Worm (Caenorhabditis elegans): ENCODE data around the gene pept-1.

Gene pept-1

ce11 chrX:6467462-6467861 lies 10.8 kb downstream of the pept-1 start, which contains the start of gene C15B12.3:
Gene C15B12.3, minus strand, starts transcription at chrX:6467562.
- TF ChIP-seq med-1 (GFP tag; optimal IDR thresholded peaks at IDR 0.05; ENCODE audit: insufficient read depth) (no peak), ztf-23 (GFP tag; IDR thresholded peaks at IDR 0.05) (no peak), T22C8.4 (GFP tag; IDR thresholded peaks at IDR 0.05) (no peak), ztf-29 (GFP tag; IDR thresholded peaks at IDR 0.05) (no peak), cog-1 (tag; optimal IDR thresholded peaks at IDR 0.05) (no peak), tab-1 (GFP tag; IDR thresholded peaks at IDR 0.05) (no peak), ref-1 (GFP tag; conservative IDR thresholded peaks at IDR 0.05) (no peak), klf-2 (GFP tag; conservative IDR thresholded peaks at IDR 0.05) (no peak), flt-1 (GFP tag; IDR thresholded peaks at IDR 0.05) (no peak)

ce11 chrX:6468499-6468898 lies 11.8 kb downstream of the pept-1 start, which contains the start of gene C15B12.9:
Gene C15B12.9, plus strand, starts transcription at chrX:6468799.
- TF ChIP-seq cog-1 (tag; optimal IDR thresholded peaks at IDR 0.05): no peak
- TF ChIP-seq T22C8.4 (GFP tag; IDR thresholded peaks at IDR 0.05): no peak
- no peak for TF ChIP-seq med-1 (GFP tag; optimal IDR thresholded peaks at IDR 0.05; ENCODE audit: insufficient read depth)

- TF ChIP-seq ztf-29 (GFP tag; IDR thresholded peaks at IDR 0.05): no peak
- no peak for TF ChIP-seq tab-1 (GFP tag; IDR thresholded peaks at IDR 0.05)
- no peak for TF ChIP-seq T22C8.4 (GFP tag; IDR thresholded peaks at IDR 0.05)
- no peak for TF ChIP-seq ztf-23 (GFP tag; IDR thresholded peaks at IDR 0.05)
- TF ChIP-seq med-1 (GFP tag; optimal IDR thresholded peaks at IDR 0.05; ENCODE audit: insufficient read depth): no peak
- TF ChIP-seq cog-1 (tag; optimal IDR thresholded peaks at IDR 0.05): no peak
- TF ChIP-seq ref-1 (GFP tag; conservative IDR thresholded peaks at IDR 0.05): no peak
- no peak for TF ChIP-seq flt-1 (GFP tag; IDR thresholded peaks at IDR 0.05)
- TF ChIP-seq klf-2 (GFP tag; conservative IDR thresholded peaks at IDR 0.05): no peak
Measured at ce11 chrX:6473698-6474314, 17.1 kb downstream of the pept-1 start, which contains the start of the genes C15B12.4 and C15B12.8. Gene C15B12.4, minus strand, starts transcription at chrX:6473748. Gene C15B12.8, plus strand, starts transcription at chrX:6474264.

ce11 chrX:6476540-6476939 lies 19.9 kb downstream of the pept-1 start, which contains the start of gene C15B12.1:
Gene C15B12.1, plus strand, starts transcription at chrX:6476810.
- no peak for TF ChIP-seq T22C8.4 (GFP tag; IDR thresholded peaks at IDR 0.05)
- TF ChIP-seq tab-1 (GFP tag; IDR thresholded peaks at IDR 0.05): no peak
- TF ChIP-seq ztf-23 (GFP tag; IDR thresholded peaks at IDR 0.05): no peak
- no peak for TF ChIP-seq cog-1 (tag; optimal IDR thresholded peaks at IDR 0.05)
- no peak for TF ChIP-seq flt-1 (GFP tag; IDR thresholded peaks at IDR 0.05)
- TF ChIP-seq ztf-29 (GFP tag; IDR thresholded peaks at IDR 0.05): no peak
- no peak for TF ChIP-seq ref-1 (GFP tag; conservative IDR thresholded peaks at IDR 0.05)
- TF ChIP-seq klf-2 (GFP tag; conservative IDR thresholded peaks at IDR 0.05): no peak
- TF ChIP-seq med-1 (GFP tag; optimal IDR thresholded peaks at IDR 0.05; ENCODE audit: insufficient read depth): no peak

- TF ChIP-seq cog-1 (tag; optimal IDR thresholded peaks at IDR 0.05) (no peak), ztf-29 (GFP tag; IDR thresholded peaks at IDR 0.05) (no peak), med-1 (GFP tag; optimal IDR thresholded peaks at IDR 0.05; ENCODE audit: insufficient read depth) (no peak), ref-1 (GFP tag; conservative IDR thresholded peaks at IDR 0.05) (no peak), klf-2 (GFP tag; conservative IDR thresholded peaks at IDR 0.05) (no peak), flt-1 (GFP tag; IDR thresholded peaks at IDR 0.05) (no peak), tab-1 (GFP tag; IDR thresholded peaks at IDR 0.05) (no peak), ztf-23 (GFP tag; IDR thresholded peaks at IDR 0.05) (no peak), T22C8.4 (GFP tag; IDR thresholded peaks at IDR 0.05) (no peak)
Measured at ce11 chrX:6484780-6485179, 28.1 kb downstream of the pept-1 start, which contains the start of gene gar-1. Gene gar-1, minus strand, starts transcription at chrX:6484880.

ce11 chrX:6499736-6500135 lies 43.1 kb downstream of the pept-1 start, which contains the start of gene actl-1:
Gene actl-1, minus strand, starts transcription at chrX:6499836.
- TF ChIP-seq flt-1 (GFP tag; IDR thresholded peaks at IDR 0.05): no peak
- no peak for TF ChIP-seq T22C8.4 (GFP tag; IDR thresholded peaks at IDR 0.05)
- no peak for TF ChIP-seq klf-2 (GFP tag; conservative IDR thresholded peaks at IDR 0.05)
- TF ChIP-seq ztf-23 (GFP tag; IDR thresholded peaks at IDR 0.05): no peak
- no peak for TF ChIP-seq med-1 (GFP tag; optimal IDR thresholded peaks at IDR 0.05; ENCODE audit: insufficient read depth)
- no peak for TF ChIP-seq cog-1 (tag; optimal IDR thresholded peaks at IDR 0.05)
- TF ChIP-seq ztf-29 (GFP tag; IDR thresholded peaks at IDR 0.05): no peak
- no peak for TF ChIP-seq ref-1 (GFP tag; conservative IDR thresholded peaks at IDR 0.05)
- TF ChIP-seq tab-1 (GFP tag; IDR thresholded peaks at IDR 0.05): no peak

- no peak for TF ChIP-seq med-1 (GFP tag; optimal IDR thresholded peaks at IDR 0.05; ENCODE audit: insufficient read depth)
- no peak for TF ChIP-seq ref-1 (GFP tag; conservative IDR thresholded peaks at IDR 0.05)
- no peak for TF ChIP-seq ztf-29 (GFP tag; IDR thresholded peaks at IDR 0.05)
- TF ChIP-seq ztf-23 (GFP tag; IDR thresholded peaks at IDR 0.05): no peak
- TF ChIP-seq flt-1 (GFP tag; IDR thresholded peaks at IDR 0.05): no peak
- no peak for TF ChIP-seq tab-1 (GFP tag; IDR thresholded peaks at IDR 0.05)
- no peak for TF ChIP-seq klf-2 (GFP tag; conservative IDR thresholded peaks at IDR 0.05)
- no peak for TF ChIP-seq T22C8.4 (GFP tag; IDR thresholded peaks at IDR 0.05)
- no peak for TF ChIP-seq cog-1 (tag; optimal IDR thresholded peaks at IDR 0.05)
Measured at ce11 chrX:6503148-6503547, 46.5 kb downstream of the pept-1 start.

- TF ChIP-seq cog-1 (tag; optimal IDR thresholded peaks at IDR 0.05) (peak; percentile 32), ztf-23 (GFP tag; IDR thresholded peaks at IDR 0.05) (peak; percentile 27; the same call in 1 of the 2 replicates), klf-2 (GFP tag; conservative IDR thresholded peaks at IDR 0.05) (no peak)
Measured at ce11 chrX:6505008-6505407, 48.3 kb downstream of the pept-1 start, which contains the start of gene cdf-1. Gene cdf-1, minus strand, starts transcription at chrX:6505143.

ce11 chrX:6505662-6506061 lies 49.0 kb downstream of the pept-1 start, which contains the start of gene glr-8:
Gene glr-8, plus strand, starts transcription at chrX:6505980.
- TF ChIP-seq klf-2 (GFP tag; conservative IDR thresholded peaks at IDR 0.05) (no peak), ztf-23 (GFP tag; IDR thresholded peaks at IDR 0.05) (no peak), T22C8.4 (GFP tag; IDR thresholded peaks at IDR 0.05) (no peak), cog-1 (tag; optimal IDR thresholded peaks at IDR 0.05) (no peak), ref-1 (GFP tag; conservative IDR thresholded peaks at IDR 0.05) (no peak), ztf-29 (GFP tag; IDR thresholded peaks at IDR 0.05) (no peak), tab-1 (GFP tag; IDR thresholded peaks at IDR 0.05) (no peak), med-1 (GFP tag; optimal IDR thresholded peaks at IDR 0.05; ENCODE audit: insufficient read depth) (no peak), flt-1 (GFP tag; IDR thresholded peaks at IDR 0.05) (no peak)

Measured in whole organism, midembryonic.